Worm (Caenorhabditis elegans): Measurements from ENCODE around the gene C34E10.9.

DNA sequence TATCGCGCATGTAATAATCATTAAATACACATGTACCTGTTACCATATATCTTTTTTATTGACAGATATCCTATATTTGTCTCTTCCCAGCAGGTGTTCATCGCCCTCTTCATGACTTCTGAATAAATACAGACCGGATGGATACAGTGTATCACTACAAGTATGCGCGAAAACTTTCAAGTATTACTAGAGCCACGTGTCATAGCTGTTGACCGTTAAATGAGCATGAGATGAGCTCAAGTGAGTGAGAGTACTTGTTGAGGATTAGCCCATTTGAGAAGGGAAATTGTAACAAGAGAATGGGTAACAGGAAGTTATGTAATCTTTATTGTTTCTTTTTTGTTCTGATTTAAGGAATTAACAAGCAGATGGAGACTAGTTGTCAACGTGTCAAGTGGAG, 18.1 kb downstream of the C34E10.9 start:
- TF ChIP-seq sdc-2 (tag; optimal IDR thresholded peaks at IDR 0.05) (no peak), pqm-1 (tag; optimal IDR thresholded peaks at IDR 0.05) (no peak)
